Worm (Caenorhabditis elegans): ENCODE measurements around the gene sup-36.

Gene sup-36

DNA sequence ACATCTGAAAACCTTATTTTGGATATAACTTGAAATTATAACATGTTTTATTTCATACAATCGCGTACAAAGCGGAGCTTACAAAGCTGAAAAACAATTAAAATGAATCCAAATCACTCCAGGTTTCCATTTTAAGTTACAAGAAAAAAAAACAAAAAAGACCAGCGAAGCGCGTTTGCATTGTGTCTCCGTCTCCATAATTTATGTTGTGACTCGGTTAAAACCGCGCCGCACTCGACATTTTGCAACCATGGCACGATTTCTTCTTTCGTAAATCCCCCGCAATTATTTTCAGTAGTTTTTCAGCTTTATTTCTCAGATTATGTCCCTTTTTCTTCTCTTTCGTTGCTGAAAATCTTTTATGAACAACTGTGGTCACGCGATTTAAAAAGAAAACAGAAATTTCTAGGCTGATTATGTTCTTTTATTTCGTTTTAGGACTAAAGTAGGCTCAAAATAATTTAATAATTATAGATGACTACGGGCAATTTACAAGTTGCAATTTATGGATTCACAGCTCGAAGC, 16.0 kb upstream of the sup-36 start, which contains the start of the genes F38A5.2 and dnj-11 (continued):
- TF ChIP-seq hmg-1.1 (GFP tag; IDR thresholded peaks at IDR 0.05) (0 out of 2 replicates have a peak, but pooled peaks have one; percentile 41), nhr-28 (tag; optimal IDR thresholded peaks at IDR 0.05) (peak; percentile 59), rbr-2 (tag; optimal IDR thresholded peaks at IDR 0.05) (peak; percentile 60), tra-1 (GFP tag; IDR thresholded peaks at IDR 0.05) (0 out of 2 replicates have a peak, but pooled peaks have one; percentile 12), mdt-29 (GFP tag; IDR thresholded peaks at IDR 0.05) (no peak), T20F7.1 (GFP tag; optimal IDR thresholded peaks at IDR 0.05) (no peak), pha-4 (GFP tag; IDR thresholded peaks at IDR 0.05) (no peak), pha-4 (tag; optimal IDR thresholded peaks at IDR 0.05) (peak; percentile 80), mxl-3 (GFP tag; optimal IDR thresholded peaks at IDR 0.05) (no peak), dmd-6 (GFP tag; IDR thresholded peaks at IDR 0.05) (peak; percentile 34; the same call in 1 of the 2 replicates), snpc-1.2 (GFP tag; IDR thresholded peaks at IDR 0.05) (peak; percentile 66), dmd-8 (GFP tag; IDR thresholded peaks at IDR 0.05) (no peak)

DNA sequence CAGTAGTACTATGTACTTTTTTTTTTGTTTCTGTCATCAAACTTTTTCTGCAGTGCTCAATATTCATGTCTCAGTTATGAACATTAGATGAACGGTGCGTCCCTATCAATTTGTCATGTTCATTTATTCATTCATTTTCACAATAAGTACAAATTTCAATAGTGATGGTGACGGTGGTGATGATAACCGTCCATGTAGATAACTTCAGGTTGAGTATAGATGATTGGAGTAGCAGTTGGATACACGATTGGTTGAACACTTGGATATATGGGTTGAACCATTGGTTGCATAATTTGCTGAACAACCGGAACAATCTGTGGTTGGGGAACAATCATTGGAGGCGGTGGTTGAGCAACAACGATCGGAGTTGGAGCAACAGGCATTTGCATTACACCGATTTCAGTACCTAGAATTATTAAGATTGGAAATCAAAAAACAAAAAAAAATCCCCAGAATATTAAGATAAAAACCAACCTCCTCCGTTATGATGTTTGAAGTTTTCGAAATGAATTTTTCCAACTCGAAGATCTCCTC, 13.3 kb upstream of the sup-36 start:
- peak; percentile 51; the same call in 1 of the 2 replicates for TF ChIP-seq snpc-1.2 (GFP tag; IDR thresholded peaks at IDR 0.05)
- TF ChIP-seq ceh-28 (tag; optimal IDR thresholded peaks at IDR 0.05): no peak
- TF ChIP-seq lin-38 (GFP tag; IDR thresholded peaks at IDR 0.05): 0 out of 2 replicates have a peak, but pooled peaks have one; percentile 14

DNA sequence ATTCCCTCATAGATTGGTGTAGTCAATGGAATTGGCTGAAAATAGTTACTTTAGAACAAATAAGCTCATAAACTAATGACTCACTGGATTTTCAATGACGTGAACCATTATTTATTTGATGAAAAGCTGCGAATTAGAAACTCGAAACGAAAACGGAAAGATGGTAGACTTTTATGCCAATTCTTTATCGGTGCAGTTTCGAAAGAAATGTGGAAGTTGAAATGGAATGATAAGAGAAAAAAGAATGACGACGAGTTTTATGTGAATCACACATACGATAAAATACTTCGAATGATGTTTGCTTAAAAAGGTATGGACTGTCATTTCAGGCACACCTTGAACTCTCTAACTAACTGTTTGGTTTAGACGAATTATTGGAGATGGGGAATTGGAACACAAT, 11.4 kb upstream of the sup-36 start, which contains the start of the genes lec-11 and irld-7:
TSS of gene lec-11 (minus strand) at position 126 of the 400 bp plus-strand sequence.
TSS of gene irld-7 (plus strand) at position 332 of the 400 bp plus-strand sequence.
- TF ChIP-seq daf-16 (GFP tag; optimal IDR thresholded peaks at IDR 0.05): no peak
- peak; percentile 33 for TF ChIP-seq daf-16 (tag; optimal IDR thresholded peaks at IDR 0.05)
- no peak for TF ChIP-seq D1046.2 (GFP tag; IDR thresholded peaks at IDR 0.05)
- TF ChIP-seq nhr-10 (tag; optimal IDR thresholded peaks at IDR 0.05): no peak
- no peak for TF ChIP-seq lin-1 (GFP tag; IDR thresholded peaks at IDR 0.05)
- TF ChIP-seq dmd-6 (GFP tag; IDR thresholded peaks at IDR 0.05): peak; percentile 73
- no peak for TF ChIP-seq daf-12 (tag; optimal IDR thresholded peaks at IDR 0.05)
- TF ChIP-seq Y5F2A.4 (GFP tag; optimal IDR thresholded peaks at IDR 0.05): no peak
- TF ChIP-seq zfp-3 (GFP tag; conservative IDR thresholded peaks at IDR 0.05): no peak
- TF ChIP-seq mep-1 (tag; optimal IDR thresholded peaks at IDR 0.05): no peak
- TF ChIP-seq ZK546.5 (tag; optimal IDR thresholded peaks at IDR 0.05): no peak
- no peak for TF ChIP-seq T26A8.4 (GFP tag; IDR thresholded peaks at IDR 0.05)
- TF ChIP-seq Y48G9A.11 (GFP tag; IDR thresholded peaks at IDR 0.05): no peak
- TF ChIP-seq nhr-41 (GFP tag; IDR thresholded peaks at IDR 0.05): no peak
- TF ChIP-seq lsy-2 (tag; optimal IDR thresholded peaks at IDR 0.05): no peak
- no peak for TF ChIP-seq duxl-1 (tag; optimal IDR thresholded peaks at IDR 0.05; ENCODE audit: poor library complexity)
- TF ChIP-seq lin-38 (GFP tag; IDR thresholded peaks at IDR 0.05): no peak
- no peak for TF ChIP-seq F44E2.7 (GFP tag; IDR thresholded peaks at IDR 0.05)
- no peak for TF ChIP-seq hmg-1.1 (GFP tag; IDR thresholded peaks at IDR 0.05)
- no peak for TF ChIP-seq sdz-12 (GFP tag; optimal IDR thresholded peaks at IDR 0.05)
- TF ChIP-seq F26F4.8 (GFP tag; conservative IDR thresholded peaks at IDR 0.05): no peak
- TF ChIP-seq mxl-3 (GFP tag; optimal IDR thresholded peaks at IDR 0.05): no peak
- TF ChIP-seq ceh-28 (tag; optimal IDR thresholded peaks at IDR 0.05): no peak
- no peak for TF ChIP-seq pha-4 (GFP tag; IDR thresholded peaks at IDR 0.05)
- TF ChIP-seq pha-4 (tag; optimal IDR thresholded peaks at IDR 0.05): no peak
- peak; percentile 65 for TF ChIP-seq php-3 (GFP tag; IDR thresholded peaks at IDR 0.05)
- no peak for TF ChIP-seq F37D6.2 (tag; optimal IDR thresholded peaks at IDR 0.05)
- no peak for TF ChIP-seq ztf-11 (tag; optimal IDR thresholded peaks at IDR 0.05)
- TF ChIP-seq Y105C5A.15 (GFP tag; IDR thresholded peaks at IDR 0.05): no peak
- TF ChIP-seq nhr-28 (tag; optimal IDR thresholded peaks at IDR 0.05): peak; percentile 50
- TF ChIP-seq pqm-1 (tag; optimal IDR thresholded peaks at IDR 0.05): peak; percentile 80
- no peak for TF ChIP-seq zip-2 (tag; optimal IDR thresholded peaks at IDR 0.05)
- no peak for TF ChIP-seq dmd-9 (GFP tag; IDR thresholded peaks at IDR 0.05)

Data from whole organism, L4 larva.